Worm (Caenorhabditis elegans): ENCODE results near the gene ttr-46.

- TF ChIP-seq pha-4 (tag; optimal IDR thresholded peaks at IDR 0.05) (no peak), gmeb-2 (tag; optimal IDR thresholded peaks at IDR 0.05) (no peak), ceh-31 (tag; optimal IDR thresholded peaks at IDR 0.05) (no peak), sox-4 (tag; optimal IDR thresholded peaks at IDR 0.05) (no peak), ceh-9 (tag; optimal IDR thresholded peaks at IDR 0.05) (no peak), unc-55 (GFP tag; optimal IDR thresholded peaks at IDR 0.05) (no peak), madf-2 (tag; optimal IDR thresholded peaks at IDR 0.05) (no peak), elt-2 (tag; optimal IDR thresholded peaks at IDR 0.05) (no peak), fkh-10 (GFP tag; optimal IDR thresholded peaks at IDR 0.05) (no peak), pat-9 (tag; optimal IDR thresholded peaks at IDR 0.05) (no peak), pha-2 (tag; optimal IDR thresholded peaks at IDR 0.05) (no peak), dve-1 (tag; optimal IDR thresholded peaks at IDR 0.05) (no peak), nhr-11 (tag; optimal IDR thresholded peaks at IDR 0.05) (no peak)
Measured at ce11 chrV:9907205-9907604, 43.8 kb upstream of the ttr-46 start.
